Fruit fly (Drosophila melanogaster) whole organism, embryonic: Measurements from ENCODE around the gene Alg9.

Source experiments
- Asciz ChIP-seq: fragments of 200-800 bp; sonication (Bioruptor generic); optimal IDR thresholded peaks from 2 replicates; lab custom pipeline; 2017; ENCODE audit warnings: missing biosample characterization, mild to moderate bottlenecking, missing genetic modification characterization, missing genetic modification reagents
- Awh ChIP-seq: fragments of 200-800 bp; sonication (Bioruptor generic); IDR thresholded peaks from 2 replicates; pipeline ENCODE4, ENCODE4 v1.3.6; 2022; ENCODE audit warnings: missing biosample characterization, missing genetic modification characterization
- CG10366 ChIP-seq: fragments of 200-800 bp; sonication (Bioruptor generic); IDR thresholded peaks from 2 replicates; pipeline ENCODE4 v1.3.6; 2022; ENCODE audit warnings: missing biosample characterization, missing genetic modification characterization
- CG12744 ChIP-seq: fragments of 200-800 bp; sonication (Bioruptor generic); optimal IDR thresholded peaks from 2 replicates; lab custom pipeline; 2016; ENCODE audit warnings: missing biosample characterization, missing genetic modification characterization
- CG14860 ChIP-seq: fragments of 200-800 bp; sonication (Bioruptor generic); IDR thresholded peaks from 3 replicates; pipeline ENCODE4 v1.3.6; 2022; ENCODE audit warnings: missing biosample characterization, missing genetic modification characterization; ENCODE audit not compliant: partially characterized antibody
- CG15269 ChIP-seq: fragments of 200-800 bp; sonication (Bioruptor generic); optimal IDR thresholded peaks from 2 replicates; lab custom pipeline; 2018; ENCODE audit warnings: missing biosample characterization, mild to moderate bottlenecking, missing genetic modification characterization, moderate library complexity
- CG17802 ChIP-seq: fragments of 200-800 bp; sonication (Bioruptor generic); optimal IDR thresholded peaks from 2 replicates; lab custom pipeline; 2018; ENCODE audit warnings: missing biosample characterization, mild to moderate bottlenecking, missing genetic modification characterization, moderate library complexity
- CG17829 ChIP-seq: fragments of 200-800 bp; optimal IDR thresholded peaks from 2 replicates; lab custom pipeline; 2019; ENCODE audit warnings: missing biosample characterization, mild to moderate bottlenecking, missing genetic modification characterization, moderate library complexity
- CG2120 ChIP-seq: fragments of 200-800 bp; sonication (Bioruptor generic); optimal IDR thresholded peaks from 3 replicates; lab custom pipeline; 2016; ENCODE audit warnings: missing biosample characterization, missing genetic modification characterization
- CG31388 ChIP-seq: fragments of 200-800 bp; sonication (Bioruptor generic); optimal IDR thresholded peaks from 2 replicates; lab custom pipeline; 2016; ENCODE audit warnings: missing biosample characterization, missing genetic modification characterization
- CG32532 ChIP-seq: fragments of 200-800 bp; sonication (Bioruptor generic); IDR thresholded peaks from 2 replicates; pipeline ENCODE4 v1.3.6; 2022; ENCODE audit warnings: missing biosample characterization, missing genetic modification characterization
- CG32772 ChIP-seq: fragments of 200-800 bp; sonication (Bioruptor generic); IDR thresholded peaks from 2 replicates; pipeline ENCODE4 v1.3.6; 2022; ENCODE audit warnings: missing biosample characterization, missing genetic modification characterization
- CG42726 ChIP-seq: fragments of 200-800 bp; sonication (Bioruptor generic); IDR thresholded peaks from 2 replicates; pipeline ENCODE4 v1.3.6; 2022; ENCODE audit warnings: missing biosample characterization, missing genetic modification characterization; ENCODE audit not compliant: partially characterized antibody
- CG43689 ChIP-seq: fragments of 200-800 bp; sonication (Bioruptor generic); IDR thresholded peaks from 2 replicates; pipeline ENCODE4 v1.3.6; 2022; ENCODE audit warnings: missing biosample characterization, missing genetic modification characterization
- CG6683 ChIP-seq: fragments of 200-800 bp; sonication (Bioruptor generic); optimal IDR thresholded peaks from 2 replicates; lab custom pipeline; 2017; ENCODE audit warnings: missing biosample characterization, mild to moderate bottlenecking, missing genetic modification characterization, missing genetic modification reagents
- CG7839 ChIP-seq: fragments of 200-800 bp; sonication (Bioruptor generic); optimal IDR thresholded peaks from 3 replicates; lab custom pipeline; 2018; ENCODE audit warnings: missing biosample characterization, mild to moderate bottlenecking, missing genetic modification characterization, moderate library complexity
- CG7928 ChIP-seq: fragments of 200-800 bp; sonication (Bioruptor generic); optimal IDR thresholded peaks from 2 replicates; lab custom pipeline; 2017; ENCODE audit warnings: missing biosample characterization, mild to moderate bottlenecking, missing genetic modification characterization
- CG9876 ChIP-seq: fragments of 200-800 bp; sonication (Bioruptor generic); optimal IDR thresholded peaks from 2 replicates; lab custom pipeline; 2016; ENCODE audit warnings: missing biosample characterization, missing genetic modification characterization
- Deaf1 ChIP-seq: fragments of 200-800 bp; optimal IDR thresholded peaks from 3 replicates; lab custom pipeline; 2019; ENCODE audit warnings: missing biosample characterization, mild to moderate bottlenecking, missing genetic modification characterization, moderate library complexity
- Dip3 ChIP-seq: fragments of 200-800 bp; sonication (Bioruptor generic); optimal IDR thresholded peaks from 3 replicates; lab custom pipeline; 2016; ENCODE audit warnings: missing biosample characterization, missing genetic modification characterization
- Ets97D ChIP-seq: fragments of 200-800 bp; sonication (Bioruptor generic); optimal IDR thresholded peaks from 3 replicates; lab custom pipeline; 2016; ENCODE audit warnings: missing biosample characterization, missing genetic modification characterization
- GATAe ChIP-seq: fragments of 200-800 bp; sonication (Bioruptor generic); conservative IDR thresholded peaks from 2 replicates; pipeline ENCODE4 v1.3.6; 2022; ENCODE audit warnings: missing biosample characterization, missing genetic modification characterization
- HmgD ChIP-seq: fragments of 200-800 bp; sonication (Bioruptor generic); optimal IDR thresholded peaks from 3 replicates; lab custom pipeline; 2016; ENCODE audit warnings: missing biosample characterization, missing genetic modification characterization
- Hr3 ChIP-seq: fragments of 200-800 bp; sonication (Bioruptor generic); optimal IDR thresholded peaks from 3 replicates; lab custom pipeline; 2016; ENCODE audit warnings: missing biosample characterization, missing genetic modification characterization
- MBD-R2 ChIP-seq: fragments of 200-800 bp; sonication (Bioruptor generic); IDR thresholded peaks from 2 replicates; pipeline ENCODE4 v1.3.6; 2022; ENCODE audit warnings: missing biosample characterization, missing genetic modification characterization
- NK7.1 ChIP-seq: fragments of 200-800 bp; sonication (Bioruptor generic); optimal IDR thresholded peaks from 3 replicates; lab custom pipeline; 2016; ENCODE audit warnings: missing biosample characterization, missing genetic modification characterization
- Oli ChIP-seq: fragments of 200-800 bp; sonication (Bioruptor generic); optimal IDR thresholded peaks from 2 replicates; lab custom pipeline; 2018; ENCODE audit warnings: missing biosample characterization, mild to moderate bottlenecking, missing genetic modification characterization, moderate library complexity
- Opbp ChIP-seq: fragments of 200-800 bp; sonication (Bioruptor generic); IDR thresholded peaks from 3 replicates; pipeline ENCODE4 v1.3.6; 2022; ENCODE audit warnings: missing biosample characterization, missing genetic modification characterization; ENCODE audit not compliant: partially characterized antibody
- Side ChIP-seq: fragments of 200-800 bp; sonication (Bioruptor generic); optimal IDR thresholded peaks from 2 replicates; lab custom pipeline; 2016; ENCODE audit warnings: missing biosample characterization, missing genetic modification characterization
- Sox102F ChIP-seq: fragments of 200-800 bp; sonication (Bioruptor generic); optimal IDR thresholded peaks from 2 replicates; lab custom pipeline; 2018; ENCODE audit warnings: missing biosample characterization, mild to moderate bottlenecking, missing genetic modification characterization, moderate library complexity
- YL-1 ChIP-seq: fragments of 200-800 bp; sonication (Bioruptor generic); optimal IDR thresholded peaks from 3 replicates; lab custom pipeline; 2017; ENCODE audit warnings: missing biosample characterization, mild to moderate bottlenecking, missing genetic modification characterization
- amos ChIP-seq: fragments of 200-800 bp; sonication (Bioruptor generic); IDR thresholded peaks from 2 replicates; pipeline ENCODE4 v1.3.6; 2022; ENCODE audit warnings: missing biosample characterization, missing genetic modification characterization; ENCODE audit not compliant: partially characterized antibody
- cg ChIP-seq: fragments of 200-800 bp; sonication (Bioruptor generic); optimal IDR thresholded peaks from 3 replicates; lab custom pipeline; 2019; ENCODE audit warnings: missing biosample characterization, mild to moderate bottlenecking, missing genetic modification characterization, moderate library complexity
- chm ChIP-seq: fragments of 200-800 bp; sonication (Bioruptor generic); IDR thresholded peaks from 2 replicates; pipeline ENCODE4 v1.3.6; 2022; ENCODE audit warnings: missing biosample characterization, missing genetic modification characterization
- danr ChIP-seq: fragments of 200-800 bp; sonication (Bioruptor generic); IDR thresholded peaks from 2 replicates; pipeline ENCODE4 v1.3.6; 2022; ENCODE audit warnings: missing biosample characterization, missing genetic modification characterization
- dmrt11E ChIP-seq: fragments of 200-800 bp; sonication (Bioruptor generic); optimal IDR thresholded peaks from 3 replicates; lab custom pipeline; 2018; ENCODE audit warnings: missing biosample characterization, mild to moderate bottlenecking, missing genetic modification characterization, moderate library complexity
- fd102C ChIP-seq: fragments of 200-800 bp; sonication (Bioruptor generic); optimal IDR thresholded peaks from 2 replicates; lab custom pipeline; 2018; ENCODE audit warnings: missing biosample characterization, mild to moderate bottlenecking, missing genetic modification characterization, moderate library complexity
- gcm2 ChIP-seq: fragments of 200-800 bp; sonication (Bioruptor generic); optimal IDR thresholded peaks from 2 replicates; lab custom pipeline; 2016; ENCODE audit warnings: missing biosample characterization, missing genetic modification characterization
- gem ChIP-seq: fragments of 200-800 bp; sonication (Bioruptor generic); optimal IDR thresholded peaks from 2 replicates; lab custom pipeline; 2019; ENCODE audit warnings: missing biosample characterization, mild to moderate bottlenecking, missing genetic modification characterization, moderate library complexity
- inv ChIP-seq: fragments of 200-800 bp; sonication (Bioruptor generic); IDR thresholded peaks from 2 replicates; pipeline ENCODE4 v1.3.6; 2022; ENCODE audit warnings: missing biosample characterization, missing genetic modification characterization; ENCODE audit not compliant: partially characterized antibody
- lilli ChIP-seq: fragments of 200-800 bp; sonication (Bioruptor generic); optimal IDR thresholded peaks from 3 replicates; lab custom pipeline; 2016; ENCODE audit warnings: missing biosample characterization, missing genetic modification characterization
- lmd ChIP-seq: fragments of 200-800 bp; sonication (Bioruptor generic); IDR thresholded peaks from 2 replicates; pipeline ENCODE4 v1.3.6; 2022; ENCODE audit warnings: missing biosample characterization, missing genetic modification characterization
- lov ChIP-seq, 2 experiments: fragments of 200-800 bp in 1 of 2; fragments of >200 bp in 1 of 2; sonication (Bioruptor generic) in 1 of 2; IDR thresholded peaks in 1 of 2; optimal IDR thresholded peaks in 1 of 2; 2 replicates in 1 of 2; 3 replicates in 1 of 2; pipeline versions ENCODE4 v1.3.6 to Lab custom; 2017 to 2022; ENCODE audit warnings: missing biosample characterization in 1 of 2, missing genetic modification characterization in 1 of 2
- nerfin-2 ChIP-seq: fragments of 200-800 bp; sonication (Bioruptor generic); IDR thresholded peaks from 2 replicates; pipeline ENCODE4 v1.3.6; 2022; ENCODE audit warnings: missing biosample characterization, missing genetic modification characterization; ENCODE audit not compliant: partially characterized antibody
- pzg ChIP-seq: fragments of 200-800 bp; sonication (Bioruptor generic); optimal IDR thresholded peaks from 3 replicates; lab custom pipeline; 2018; ENCODE audit warnings: missing biosample characterization, mild to moderate bottlenecking, missing genetic modification characterization, moderate library complexity
- ranshi ChIP-seq: fragments of 200-800 bp; sonication (Bioruptor generic); IDR thresholded peaks from 2 replicates; pipeline ENCODE4 v1.3.6; 2022; ENCODE audit warnings: missing biosample characterization, missing genetic modification characterization
- scrt ChIP-seq: fragments of 200-800 bp; sonication (Bioruptor generic); optimal IDR thresholded peaks from 2 replicates; lab custom pipeline; 2018; ENCODE audit warnings: missing biosample characterization, mild to moderate bottlenecking, missing genetic modification characterization, moderate library complexity
- sens-2 ChIP-seq: fragments of 200-800 bp; sonication (Bioruptor generic); IDR thresholded peaks from 2 replicates; pipeline ENCODE4 v1.3.6; 2022; ENCODE audit warnings: missing biosample characterization, missing genetic modification characterization

The Alg9 gene

dm6 chr3R:25258628-25259240 is 37.3 kb downstream of the Alg9 start, which contains the start of gene CG11857 (continued):
- peak; percentile 95 for TF ChIP-seq CG12744 (GFP tag; lab: Kevin White, UChicago)
- peak; percentile 98 for TF ChIP-seq CG42726
- peak; percentile 97 for TF ChIP-seq Awh
- peak; percentile 100 for TF ChIP-seq CG14860 (GFP tag; lab: Robert Waterston, UW)
- TF ChIP-seq danr (GFP tag; lab: Robert Waterston, UW), result peak; percentile 98
- peak; percentile 99 for TF ChIP-seq lilli (GFP tag; lab: Kevin White, UChicago)
- peak; percentile 97 for TF ChIP-seq YL-1 (GFP tag; lab: Kevin White, UChicago)
- peak; percentile 96 for TF ChIP-seq Oli (tag; lab: Kevin White, UChicago)
- peak; percentile 79 for TF ChIP-seq Deaf1 (tag; lab: Kevin White, UChicago)
- TF ChIP-seq ranshi (GFP tag; lab: Robert Waterston, UW), result peak; percentile 99
- peak; percentile 99 for TF ChIP-seq CG32532 (GFP tag; lab: Robert Waterston, UW)
- TF ChIP-seq lmd (GFP tag; lab: Robert Waterston, UW), result peak; percentile 99
- TF ChIP-seq fd102C (GFP tag; lab: Kevin White, UChicago), result peak; percentile 79
- peak; percentile 87 for TF ChIP-seq CG6683 (GFP tag; lab: Kevin White, UChicago)
- peak; percentile 95 for TF ChIP-seq Side (GFP tag; lab: Kevin White, UChicago)
- peak; percentile 99 for TF ChIP-seq Opbp (GFP tag; lab: Robert Waterston, UW)
- peak; percentile 97 for TF ChIP-seq CG31388 (GFP tag; lab: Kevin White, UChicago)
- peak; percentile 96 for TF ChIP-seq CG9876 (GFP tag; lab: Kevin White, UChicago)
- peak; percentile 95 for TF ChIP-seq HmgD (GFP tag; lab: Kevin White, UChicago)
- TF ChIP-seq CG43689 (GFP tag; lab: Robert Waterston, UW), result peak; percentile 93
- peak; percentile 98 for TF ChIP-seq dmrt11E (tag; lab: Kevin White, UChicago)
- TF ChIP-seq Asciz (GFP tag; lab: Kevin White, UChicago), result peak; percentile 92
- TF ChIP-seq gcm2 (GFP tag; lab: Kevin White, UChicago), result peak; percentile 88
- TF ChIP-seq scrt (GFP tag; lab: Kevin White, UChicago), result peak; percentile 87
- TF ChIP-seq CG17802, result peak; percentile 88
- peak; percentile 95 for TF ChIP-seq Ets97D
- peak; percentile 98 for TF ChIP-seq CG7928 (GFP tag; lab: Kevin White, UChicago)
- TF ChIP-seq CG17829 (tag; lab: Kevin White, UChicago), result peak; percentile 98
- TF ChIP-seq pzg (GFP tag; lab: Kevin White, UChicago), result peak; percentile 89
- peak; percentile 98 for TF ChIP-seq CG7839
- TF ChIP-seq NK7.1 (GFP tag; lab: Kevin White, UChicago), result peak; percentile 93
- peak; percentile 99 for TF ChIP-seq sens-2
- peak; percentile 99 for TF ChIP-seq CG32772 (GFP tag; lab: Robert Waterston, UW)
- TF ChIP-seq gem (tag; lab: Kevin White, UChicago), result peak; percentile 99
- no peak for TF ChIP-seq lov (optimal IDR thresholded peaks at IDR 0.05; lab: Kevin White, UChicago)
- TF ChIP-seq lov (GFP tag; IDR thresholded peaks at IDR 0.05; lab: Robert Waterston, UW), result peak; percentile 98
- TF ChIP-seq MBD-R2 (GFP tag; lab: Robert Waterston, UW), result peak; percentile 99
- TF ChIP-seq Dip3 (GFP tag; lab: Kevin White, UChicago), result peak; percentile 97
- peak; percentile 98 for TF ChIP-seq chm (GFP tag; lab: Robert Waterston, UW)
- peak; percentile 98 for TF ChIP-seq Sox102F (GFP tag; lab: Kevin White, UChicago)
- TF ChIP-seq inv, result peak; percentile 100
- peak; percentile 99 for TF ChIP-seq CG10366 (GFP tag; lab: Robert Waterston, UW)
- peak; percentile 99 for TF ChIP-seq CG2120
- TF ChIP-seq Hr3, result peak; percentile 99
- no peak for TF ChIP-seq cg (GFP tag; lab: Kevin White, UChicago)
- peak; percentile 97 for TF ChIP-seq GATAe (GFP tag; lab: Robert Waterston, UW)
- TF ChIP-seq amos (GFP tag; lab: Robert Waterston, UW), result peak; percentile 98
- peak; percentile 97 for TF ChIP-seq CG15269 (tag; lab: Kevin White, UChicago)
- TF ChIP-seq nerfin-2 (GFP tag; lab: Robert Waterston, UW), result peak; percentile 99
